Fruit fly (Drosophila melanogaster) whole organism, embryonic: Measurements from ENCODE around the gene CG3294.

Source experiments
- Ada2b ChIP-seq: fragments of 200-800 bp; sonication (Bioruptor generic); IDR thresholded peaks from 2 replicates; pipeline ENCODE4 v1.3.6; 2022; ENCODE audit warnings: missing biosample characterization, missing genetic modification characterization
- Bgb ChIP-seq: fragments of 200-800 bp; sonication (Bioruptor generic); IDR thresholded peaks from 2 replicates; pipeline ENCODE4 v1.3.6; 2022; ENCODE audit warnings: missing biosample characterization, missing genetic modification characterization; ENCODE audit not compliant: partially characterized antibody
- Bteb2 ChIP-seq: fragments of 200-800 bp; sonication (Bioruptor generic); optimal IDR thresholded peaks from 2 replicates; lab custom pipeline; 2016; ENCODE audit warnings: missing biosample characterization, missing genetic modification characterization
- CG10431 ChIP-seq: fragments of 200-800 bp; sonication (Bioruptor generic); optimal IDR thresholded peaks from 3 replicates; lab custom pipeline; 2018; ENCODE audit warnings: missing biosample characterization, mild to moderate bottlenecking, missing genetic modification characterization
- CG11085 ChIP-seq: fragments of 200-800 bp; sonication (Bioruptor generic); IDR thresholded peaks from 2 replicates; pipeline ENCODE4 v1.3.6; 2022; ENCODE audit warnings: missing biosample characterization, missing genetic modification characterization
- CG11398 ChIP-seq: fragments of 200-800 bp; sonication (Bioruptor generic); optimal IDR thresholded peaks from 2 replicates; lab custom pipeline; 2016; ENCODE audit warnings: missing biosample characterization, missing genetic modification characterization
- CG11456 ChIP-seq: fragments of 200-800 bp; sonication (Bioruptor generic); IDR thresholded peaks from 3 replicates; pipeline ENCODE4 v1.3.6; 2022; ENCODE audit warnings: missing biosample characterization, missing genetic modification characterization
- CG11723 ChIP-seq: fragments of 200-800 bp; sonication (Bioruptor generic); optimal IDR thresholded peaks from 2 replicates; lab custom pipeline; 2017; ENCODE audit warnings: missing biosample characterization, mild to moderate bottlenecking, missing genetic modification characterization
- CG1233 ChIP-seq: fragments of 200-800 bp; sonication (Bioruptor generic); optimal IDR thresholded peaks from 4 replicates; lab custom pipeline; 2018; ENCODE audit warnings: missing biosample characterization, mild to moderate bottlenecking, missing genetic modification characterization
- CG12391 ChIP-seq: fragments of 200-800 bp; sonication (Bioruptor generic); optimal IDR thresholded peaks from 3 replicates; lab custom pipeline; 2018; ENCODE audit warnings: missing biosample characterization, mild to moderate bottlenecking, missing genetic modification characterization, moderate library complexity
- CG15514 ChIP-seq: fragments of 200-800 bp; sonication (Bioruptor generic); optimal IDR thresholded peaks from 3 replicates; lab custom pipeline; 2017; ENCODE audit warnings: missing biosample characterization, missing genetic modification characterization, mild to moderate bottlenecking, moderate library complexity, missing genetic modification reagents
- CG17328 ChIP-seq: fragments of 200-800 bp; sonication (Bioruptor generic); IDR thresholded peaks from 2 replicates; pipeline ENCODE4 v1.3.6; 2022; ENCODE audit warnings: missing biosample characterization, missing genetic modification characterization
- CG17359 ChIP-seq: fragments of 200-800 bp; sonication (Bioruptor generic); optimal IDR thresholded peaks from 3 replicates; lab custom pipeline; 2018; ENCODE audit warnings: missing biosample characterization, mild to moderate bottlenecking, missing genetic modification characterization, moderate library complexity
- CG18619 ChIP-seq: fragments of 200-800 bp; sonication (Bioruptor generic); optimal IDR thresholded peaks from 3 replicates; lab custom pipeline; 2017; ENCODE audit warnings: missing biosample characterization, mild to moderate bottlenecking, missing genetic modification characterization
- CG2120 ChIP-seq: fragments of 200-800 bp; sonication (Bioruptor generic); optimal IDR thresholded peaks from 3 replicates; lab custom pipeline; 2016; ENCODE audit warnings: missing biosample characterization, missing genetic modification characterization
- CG30403 ChIP-seq: fragments of 200-800 bp; sonication (Bioruptor generic); optimal IDR thresholded peaks from 3 replicates; lab custom pipeline; 2016; ENCODE audit warnings: missing biosample characterization, missing genetic modification characterization
- CG4404 ChIP-seq: fragments of 200-800 bp; sonication (Bioruptor generic); IDR thresholded peaks from 2 replicates; pipeline ENCODE4 v1.3.6; 2022; ENCODE audit warnings: missing biosample characterization, missing genetic modification characterization
- CG6854 ChIP-seq: fragments of 200-800 bp; sonication (Bioruptor generic); optimal IDR thresholded peaks from 3 replicates; lab custom pipeline; 2017; ENCODE audit warnings: missing biosample characterization, mild to moderate bottlenecking, missing genetic modification characterization
- CG7372 ChIP-seq: fragments of 200-800 bp; sonication (Bioruptor generic); IDR thresholded peaks from 2 replicates; pipeline ENCODE4 v1.3.6; 2022; ENCODE audit warnings: missing biosample characterization, missing genetic modification characterization
- CG8359 ChIP-seq: fragments of 200-800 bp; sonication (Bioruptor generic); optimal IDR thresholded peaks from 2 replicates; lab custom pipeline; 2017; ENCODE audit warnings: missing biosample characterization, mild to moderate bottlenecking, missing genetic modification characterization, borderline replicate concordance
- CG8924 ChIP-seq: fragments of 200-800 bp; optimal IDR thresholded peaks from 3 replicates; lab custom pipeline; 2019; ENCODE audit warnings: missing biosample characterization, mild to moderate bottlenecking, missing genetic modification characterization, moderate library complexity
- CG9215 ChIP-seq: fragments of 200-800 bp; sonication (Bioruptor generic); IDR thresholded peaks from 2 replicates; pipeline ENCODE4 v1.3.6; 2022; ENCODE audit warnings: missing biosample characterization, missing genetic modification characterization
- Dbx ChIP-seq: fragments of 200-800 bp; sonication (Bioruptor generic); IDR thresholded peaks from 3 replicates; pipeline ENCODE4 v1.3.6; 2022; ENCODE audit warnings: missing biosample characterization, missing genetic modification characterization
- Gug ChIP-seq: fragments of 200-800 bp; sonication (Bioruptor generic); IDR thresholded peaks from 4 replicates; pipeline ENCODE4 v1.3.6; 2022; ENCODE audit warnings: missing biosample characterization, missing genetic modification characterization
- Hr78 ChIP-seq, 2 experiments: fragments of 200-800 bp in 1 of 2; fragments of >200 bp in 1 of 2; sonication (Bioruptor generic) in 1 of 2; optimal IDR thresholded peaks; 2 replicates each; lab custom pipeline; 2017 to 2019; ENCODE audit warnings: missing biosample characterization in 2 of 2, missing genetic modification characterization in 2 of 2, mild to moderate bottlenecking in 1 of 2, moderate library complexity in 1 of 2
- Six4 ChIP-seq: fragments of 200-800 bp; sonication (Bioruptor generic); optimal IDR thresholded peaks from 2 replicates; lab custom pipeline; 2016; ENCODE audit warnings: missing biosample characterization, missing genetic modification characterization
- Taf1 ChIP-seq: fragments of 200-800 bp; sonication (Bioruptor generic); IDR thresholded peaks from 2 replicates; pipeline ENCODE4 v1.3.6; 2022; ENCODE audit warnings: missing biosample characterization, missing genetic modification characterization
- Xbp1 ChIP-seq: fragments of 200-800 bp; sonication (Bioruptor generic); optimal IDR thresholded peaks from 3 replicates; lab custom pipeline; 2016; ENCODE audit warnings: missing biosample characterization, mild to moderate bottlenecking, missing genetic modification characterization
- abd-A ChIP-seq: fragments of 200-800 bp; sonication (Bioruptor generic); optimal IDR thresholded peaks from 3 replicates; lab custom pipeline; 2019; ENCODE audit warnings: missing biosample characterization, mild to moderate bottlenecking, missing genetic modification characterization, moderate library complexity
- ash1 ChIP-seq: fragments of 200-800 bp; sonication (Bioruptor generic); optimal IDR thresholded peaks from 2 replicates; lab custom pipeline; 2018; ENCODE audit warnings: missing biosample characterization, mild to moderate bottlenecking, missing genetic modification characterization
- chif ChIP-seq, 2 experiments: fragments of 200-800 bp; sonication (Bioruptor generic); optimal IDR thresholded peaks; 3 replicates each; lab custom pipeline; 2016; ENCODE audit warnings: missing biosample characterization in 2 of 2, missing genetic modification characterization in 2 of 2
- chn ChIP-seq: fragments of 200-800 bp; sonication (Bioruptor generic); optimal IDR thresholded peaks from 2 replicates; lab custom pipeline; 2016; ENCODE audit warnings: missing biosample characterization, missing genetic modification characterization
- eyg ChIP-seq: fragments of 200-800 bp; sonication (Bioruptor generic); optimal IDR thresholded peaks from 3 replicates; lab custom pipeline; 2016; ENCODE audit warnings: missing biosample characterization, missing genetic modification characterization
- fu2 ChIP-seq: fragments of 200-800 bp; sonication (Bioruptor generic); optimal IDR thresholded peaks from 2 replicates; lab custom pipeline; 2016; ENCODE audit warnings: missing biosample characterization, missing genetic modification characterization
- grau ChIP-seq: fragments of 200-800 bp; optimal IDR thresholded peaks from 3 replicates; lab custom pipeline; 2019; ENCODE audit warnings: missing biosample characterization, mild to moderate bottlenecking, missing genetic modification characterization, moderate library complexity
- jumu ChIP-seq: fragments of 200-800 bp; sonication (Bioruptor generic); optimal IDR thresholded peaks from 3 replicates; lab custom pipeline; 2016; ENCODE audit warnings: missing biosample characterization, missing genetic modification characterization
- ken ChIP-seq: fragments of 200-800 bp; sonication (Bioruptor generic); IDR thresholded peaks from 3 replicates; pipeline ENCODE4 v1.3.6; 2022; ENCODE audit warnings: missing biosample characterization, missing genetic modification characterization
- lov ChIP-seq, 2 experiments: fragments of 200-800 bp in 1 of 2; fragments of >200 bp in 1 of 2; sonication (Bioruptor generic) in 1 of 2; IDR thresholded peaks in 1 of 2; optimal IDR thresholded peaks in 1 of 2; 2 replicates in 1 of 2; 3 replicates in 1 of 2; pipeline versions ENCODE4 v1.3.6 to Lab custom; 2017 to 2022; ENCODE audit warnings: missing biosample characterization in 1 of 2, missing genetic modification characterization in 1 of 2
- maf-S ChIP-seq: fragments of 200-800 bp; sonication (Bioruptor generic); optimal IDR thresholded peaks from 2 replicates; lab custom pipeline; 2016; ENCODE audit warnings: missing biosample characterization, missing genetic modification characterization
- mirr ChIP-seq: fragments of 200-800 bp; sonication (Bioruptor generic); optimal IDR thresholded peaks from 3 replicates; lab custom pipeline; 2018; ENCODE audit warnings: missing biosample characterization, mild to moderate bottlenecking, missing genetic modification characterization
- org-1 ChIP-seq: fragments of 200-800 bp; sonication (Bioruptor generic); optimal IDR thresholded peaks from 2 replicates; lab custom pipeline; 2017; ENCODE audit warnings: missing biosample characterization, missing genetic modification characterization
- pzg ChIP-seq: fragments of 200-800 bp; sonication (Bioruptor generic); optimal IDR thresholded peaks from 3 replicates; lab custom pipeline; 2018; ENCODE audit warnings: missing biosample characterization, mild to moderate bottlenecking, missing genetic modification characterization, moderate library complexity
- so ChIP-seq: fragments of 200-800 bp; sonication (Bioruptor generic); IDR thresholded peaks from 3 replicates; pipeline ENCODE4 v1.3.6; 2022; ENCODE audit warnings: missing biosample characterization, missing genetic modification characterization
- tll ChIP-seq, 2 experiments: fragments of 200-800 bp in 1 of 2; fragments of >200 bp in 1 of 2; sonication (Bioruptor generic) in 1 of 2; optimal IDR thresholded peaks; 2 replicates each; lab custom pipeline; 2017 to 2019; ENCODE audit warnings: missing biosample characterization in 2 of 2, missing genetic modification characterization in 2 of 2, mild to moderate bottlenecking in 1 of 2, moderate library complexity in 1 of 2
- wek ChIP-seq: fragments of 200-800 bp; sonication (Bioruptor generic); optimal IDR thresholded peaks from 3 replicates; lab custom pipeline; 2018; ENCODE audit warnings: missing biosample characterization, mild to moderate bottlenecking, missing genetic modification characterization, moderate library complexity
- zen ChIP-seq: fragments of 200-800 bp; sonication (Bioruptor generic); optimal IDR thresholded peaks from 3 replicates; lab custom pipeline; 2018; ENCODE audit warnings: missing biosample characterization, mild to moderate bottlenecking, missing genetic modification characterization, moderate library complexity
- zfh2 ChIP-seq: fragments of 200-800 bp; sonication (Bioruptor generic); optimal IDR thresholded peaks from 2 replicates; lab custom pipeline; 2016; ENCODE audit warnings: missing biosample characterization, missing genetic modification characterization

CG3294 gene

DNA sequence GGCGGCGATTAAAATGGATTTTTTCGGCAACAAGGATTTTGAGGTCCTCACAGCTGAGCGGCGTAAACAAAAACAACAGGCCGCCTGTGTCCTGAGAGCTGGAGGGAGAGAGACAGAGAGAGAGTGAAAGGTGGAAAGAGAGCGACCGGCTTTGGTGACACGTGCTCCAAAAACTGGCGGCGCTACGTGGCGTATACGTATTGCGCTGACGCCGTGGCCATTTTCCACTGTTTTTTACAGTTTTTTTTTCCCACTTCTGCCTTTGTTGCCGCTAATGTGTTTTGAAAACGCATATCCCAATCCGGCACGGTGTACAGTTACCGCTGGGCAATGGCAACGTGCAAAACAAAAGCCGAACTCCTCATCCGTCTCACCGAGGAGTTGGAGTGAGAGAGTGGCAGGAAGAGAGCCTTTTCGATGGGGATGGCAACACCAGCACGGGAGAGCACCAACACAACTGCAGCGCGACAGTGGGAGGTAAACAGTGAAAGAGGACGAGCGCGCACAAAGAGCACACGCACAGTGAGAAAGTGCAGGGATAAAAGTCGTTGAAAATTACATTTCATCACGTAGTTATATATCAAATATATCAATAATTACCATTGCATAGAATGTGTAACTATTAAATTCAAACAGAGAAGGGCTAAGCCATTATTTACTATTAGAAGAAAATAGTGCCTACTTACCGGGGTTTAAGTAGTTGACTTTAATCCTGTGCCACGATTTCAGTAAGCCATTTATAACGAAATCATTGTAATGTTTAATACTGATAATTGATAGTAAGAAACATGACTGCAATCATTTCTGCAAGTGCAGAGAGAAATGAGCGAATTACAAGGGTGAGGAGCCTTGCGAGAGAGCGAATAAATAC is 26.3 kb downstream of the CG3294 start (continued):
- no peak; the same call in 1 of the 2 replicates for TF ChIP-seq Taf1
- peak in 1 of 2 experiments; percentile 41 for TF ChIP-seq chif (GFP tag; optimal IDR thresholded peaks at IDR 0.05; lab: Kevin White, UChicago)
- TF ChIP-seq CG1233, result peak; percentile 57
- peak; percentile 43 for TF ChIP-seq Xbp1 (GFP tag; lab: Kevin White, UChicago)
- TF ChIP-seq zen (tag; lab: Kevin White, UChicago), result peak; percentile 79
- peak; percentile 55 for TF ChIP-seq CG9215
- no peak for TF ChIP-seq Bgb (GFP tag; lab: Robert Waterston, UW)
- TF ChIP-seq CG2120, result peak; percentile 66
- peak; percentile 61 for TF ChIP-seq CG12391 (tag; lab: Kevin White, UChicago)
- TF ChIP-seq Gug (GFP tag; lab: Robert Waterston, UW), result peak; percentile 43; the same call in 2 of the 4 replicates
- peak; percentile 34 to 60 for TF ChIP-seq tll (GFP tag; optimal IDR thresholded peaks at IDR 0.05; lab: Kevin White, UChicago)
- TF ChIP-seq lov (optimal IDR thresholded peaks at IDR 0.05; lab: Kevin White, UChicago), result no peak
- TF ChIP-seq lov (GFP tag; IDR thresholded peaks at IDR 0.05; lab: Robert Waterston, UW), result 0 out of 3 replicates have a peak, but pooled peaks have one; percentile 19
- peak; percentile 49 for TF ChIP-seq Six4 (GFP tag; lab: Kevin White, UChicago)
- TF ChIP-seq CG18619 (GFP tag; lab: Kevin White, UChicago), result peak; percentile 66
- peak; percentile 80 for TF ChIP-seq CG8924 (tag; lab: Kevin White, UChicago)
- TF ChIP-seq abd-A (tag; lab: Kevin White, UChicago), result no peak
- TF ChIP-seq CG17359 (tag; lab: Kevin White, UChicago), result peak; percentile 1
- TF ChIP-seq CG8359 (GFP tag; lab: Kevin White, UChicago), result peak; percentile 0
- TF ChIP-seq Dbx (GFP tag; lab: Robert Waterston, UW), result 0 out of 3 replicates have a peak, but pooled peaks have one; percentile 19
- TF ChIP-seq CG15514, result no peak
- no peak for TF ChIP-seq CG11723
- TF ChIP-seq org-1 (GFP tag; lab: Kevin White, UChicago), result peak; percentile 62
- TF ChIP-seq CG11456, result 0 out of 3 replicates have a peak, but pooled peaks have one; percentile 48
- peak in 1 of 2 experiments; percentile 21 for TF ChIP-seq Hr78 (GFP tag; optimal IDR thresholded peaks at IDR 0.05; lab: Kevin White, UChicago)
- peak; percentile 46 for TF ChIP-seq jumu (GFP tag; lab: Kevin White, UChicago)
- TF ChIP-seq mirr (GFP tag; lab: Kevin White, UChicago), result no peak
- TF ChIP-seq Ada2b (GFP tag; lab: Robert Waterston, UW), result peak; percentile 48
- no peak for TF ChIP-seq wek
- peak; percentile 18 for TF ChIP-seq chn (GFP tag; lab: Kevin White, UChicago)
- no peak for TF ChIP-seq ash1 (GFP tag; lab: Kevin White, UChicago)
- TF ChIP-seq grau (tag; lab: Kevin White, UChicago), result peak; percentile 61
- TF ChIP-seq CG30403 (GFP tag; lab: Kevin White, UChicago), result peak; percentile 73
- no peak for TF ChIP-seq Bteb2 (GFP tag; lab: Kevin White, UChicago)
- peak; percentile 2 for TF ChIP-seq CG10431 (GFP tag; lab: Kevin White, UChicago)
- TF ChIP-seq ken (GFP tag; lab: Robert Waterston, UW), result peak; percentile 24; the same call in 1 of the 3 replicates
- peak; percentile 17 for TF ChIP-seq zfh2 (GFP tag; lab: Kevin White, UChicago)
- peak; percentile 52 for TF ChIP-seq CG7372 (GFP tag; lab: Robert Waterston, UW)
- no peak for TF ChIP-seq maf-S
- no peak for TF ChIP-seq CG6854 (GFP tag; lab: Kevin White, UChicago)
- peak; percentile 21 for TF ChIP-seq eyg (GFP tag; lab: Kevin White, UChicago)
- TF ChIP-seq fu2, result peak; percentile 25
- TF ChIP-seq CG4404 (GFP tag; lab: Robert Waterston, UW), result peak; percentile 25
- TF ChIP-seq so, result no peak; the same call in 2 of the 3 replicates
- TF ChIP-seq CG11085 (GFP tag; lab: Robert Waterston, UW), result no peak
- no peak for TF ChIP-seq pzg
- no peak for TF ChIP-seq CG11398 (GFP tag; lab: Kevin White, UChicago)
- TF ChIP-seq CG17328 (GFP tag; lab: Robert Waterston, UW), result peak; percentile 42
